Fruit fly (Drosophila melanogaster) whole organism, embryonic: ENCODE results near the gene Mocs2A.

ENCODE experiments used
- BEAF-32 ChIP-seq: fragments of 200-800 bp; sonication (Bioruptor generic); optimal IDR thresholded peaks from 3 replicates; lab custom pipeline; 2017; ENCODE audit warnings: missing biosample characterization, missing genetic modification characterization, mild to moderate bottlenecking, moderate library complexity, missing genetic modification reagents
- CG10209 ChIP-seq: fragments of 200-800 bp; sonication (Bioruptor generic); optimal IDR thresholded peaks from 3 replicates; lab custom pipeline; 2017; ENCODE audit warnings: missing biosample characterization, mild to moderate bottlenecking, missing genetic modification characterization, missing genetic modification reagents
- CG11723 ChIP-seq: fragments of 200-800 bp; sonication (Bioruptor generic); optimal IDR thresholded peaks from 2 replicates; lab custom pipeline; 2017; ENCODE audit warnings: missing biosample characterization, mild to moderate bottlenecking, missing genetic modification characterization
- CG13123 ChIP-seq: fragments of 200-800 bp; sonication (Bioruptor generic); optimal IDR thresholded peaks from 2 replicates; lab custom pipeline; 2016; ENCODE audit warnings: missing biosample characterization, missing genetic modification characterization
- CG13287 ChIP-seq: fragments of 200-800 bp; sonication (Bioruptor generic); IDR thresholded peaks from 2 replicates; pipeline ENCODE4 v1.3.6; 2022; ENCODE audit warnings: missing biosample characterization, missing genetic modification characterization; ENCODE audit not compliant: partially characterized antibody
- CG14710 ChIP-seq: fragments of 200-800 bp; sonication (Bioruptor generic); optimal IDR thresholded peaks from 3 replicates; lab custom pipeline; 2019; ENCODE audit warnings: missing biosample characterization, mild to moderate bottlenecking, missing genetic modification characterization, moderate library complexity
- CG14965 ChIP-seq: fragments of 200-800 bp; sonication (Bioruptor generic); optimal IDR thresholded peaks from 2 replicates; lab custom pipeline; 2016; ENCODE audit warnings: missing biosample characterization, missing genetic modification characterization, borderline replicate concordance
- CG1529 ChIP-seq: fragments of 200-800 bp; sonication (Bioruptor generic); optimal IDR thresholded peaks from 3 replicates; lab custom pipeline; 2018; ENCODE audit warnings: missing biosample characterization, missing genetic modification characterization
- CG17568 ChIP-seq: fragments of 200-800 bp; sonication (Bioruptor generic); optimal IDR thresholded peaks from 2 replicates; lab custom pipeline; 2018; ENCODE audit warnings: missing biosample characterization, mild to moderate bottlenecking, missing genetic modification characterization, moderate library complexity
- CG18262 ChIP-seq: fragments of 200-800 bp; optimal IDR thresholded peaks from 3 replicates; lab custom pipeline; 2019; ENCODE audit warnings: missing biosample characterization, mild to moderate bottlenecking, missing genetic modification characterization, moderate library complexity
- CG4424 ChIP-seq: fragments of 200-800 bp; sonication (Bioruptor generic); optimal IDR thresholded peaks from 3 replicates; lab custom pipeline; 2016; ENCODE audit warnings: missing biosample characterization, missing genetic modification characterization
- CG4820 ChIP-seq: fragments of 200-800 bp; sonication (Bioruptor generic); optimal IDR thresholded peaks from 3 replicates; lab custom pipeline; 2016; ENCODE audit warnings: missing biosample characterization, missing genetic modification characterization
- CG6791 ChIP-seq: fragments of 200-800 bp; sonication (Bioruptor generic); IDR thresholded peaks from 3 replicates; pipeline ENCODE4 v1.3.6; 2022; ENCODE audit warnings: missing biosample characterization, missing genetic modification characterization; ENCODE audit not compliant: partially characterized antibody
- CG7786 ChIP-seq: fragments of 200-800 bp; sonication (Bioruptor generic); optimal IDR thresholded peaks from 2 replicates; lab custom pipeline; 2016; ENCODE audit warnings: missing biosample characterization, missing genetic modification characterization
- CG7839 ChIP-seq: fragments of 200-800 bp; sonication (Bioruptor generic); optimal IDR thresholded peaks from 3 replicates; lab custom pipeline; 2018; ENCODE audit warnings: missing biosample characterization, mild to moderate bottlenecking, missing genetic modification characterization, moderate library complexity
- CG8944 ChIP-seq: fragments of 200-800 bp; sonication (Bioruptor generic); optimal IDR thresholded peaks from 3 replicates; lab custom pipeline; 2016; ENCODE audit warnings: missing biosample characterization, missing genetic modification characterization
- Fer1 ChIP-seq: fragments of 200-800 bp; sonication (Bioruptor generic); optimal IDR thresholded peaks from 2 replicates; lab custom pipeline; 2017; ENCODE audit warnings: missing biosample characterization, mild to moderate bottlenecking, missing genetic modification characterization
- GATAe ChIP-seq: fragments of 200-800 bp; sonication (Bioruptor generic); conservative IDR thresholded peaks from 2 replicates; pipeline ENCODE4 v1.3.6; 2022; ENCODE audit warnings: missing biosample characterization, missing genetic modification characterization
- Hmx ChIP-seq: fragments of 200-800 bp; sonication (Bioruptor generic); optimal IDR thresholded peaks from 2 replicates; lab custom pipeline; 2016; ENCODE audit warnings: missing biosample characterization, missing genetic modification characterization
- Max ChIP-seq: fragments of 200-800 bp; sonication (Bioruptor generic); optimal IDR thresholded peaks from 2 replicates; lab custom pipeline; 2016; ENCODE audit warnings: missing biosample characterization, mild to moderate bottlenecking, missing genetic modification characterization
- Opbp ChIP-seq: fragments of 200-800 bp; sonication (Bioruptor generic); IDR thresholded peaks from 3 replicates; pipeline ENCODE4 v1.3.6; 2022; ENCODE audit warnings: missing biosample characterization, missing genetic modification characterization; ENCODE audit not compliant: partially characterized antibody
- Rfx ChIP-seq: fragments of 200-800 bp; sonication (Bioruptor generic); IDR thresholded peaks from 2 replicates; pipeline ENCODE4 v1.3.6; 2022; ENCODE audit warnings: missing biosample characterization, missing genetic modification characterization
- Side ChIP-seq: fragments of 200-800 bp; sonication (Bioruptor generic); optimal IDR thresholded peaks from 2 replicates; lab custom pipeline; 2016; ENCODE audit warnings: missing biosample characterization, missing genetic modification characterization
- Taf1 ChIP-seq: fragments of 200-800 bp; sonication (Bioruptor generic); IDR thresholded peaks from 2 replicates; pipeline ENCODE4 v1.3.6; 2022; ENCODE audit warnings: missing biosample characterization, missing genetic modification characterization
- YL-1 ChIP-seq: fragments of 200-800 bp; sonication (Bioruptor generic); optimal IDR thresholded peaks from 3 replicates; lab custom pipeline; 2017; ENCODE audit warnings: missing biosample characterization, mild to moderate bottlenecking, missing genetic modification characterization
- ab ChIP-seq: fragments of 200-800 bp; sonication (Bioruptor generic); optimal IDR thresholded peaks from 2 replicates; lab custom pipeline; 2016; ENCODE audit warnings: missing biosample characterization, missing genetic modification characterization
- dan ChIP-seq: fragments of 200-800 bp; sonication (Bioruptor generic); IDR thresholded peaks from 2 replicates; pipeline ENCODE4 v1.3.6; 2022; ENCODE audit warnings: missing biosample characterization, missing genetic modification characterization
- en ChIP-seq: fragments of 200-800 bp; sonication (Bioruptor generic); optimal IDR thresholded peaks from 2 replicates; lab custom pipeline; 2016; ENCODE audit warnings: missing biosample characterization, missing genetic modification characterization
- exex ChIP-seq: fragments of 200-800 bp; sonication (Bioruptor generic); optimal IDR thresholded peaks from 4 replicates; lab custom pipeline; 2018; ENCODE audit warnings: missing biosample characterization, mild to moderate bottlenecking, missing genetic modification characterization, moderate library complexity
- eyg ChIP-seq: fragments of 200-800 bp; sonication (Bioruptor generic); optimal IDR thresholded peaks from 3 replicates; lab custom pipeline; 2016; ENCODE audit warnings: missing biosample characterization, missing genetic modification characterization
- fd102C ChIP-seq: fragments of 200-800 bp; sonication (Bioruptor generic); optimal IDR thresholded peaks from 2 replicates; lab custom pipeline; 2018; ENCODE audit warnings: missing biosample characterization, mild to moderate bottlenecking, missing genetic modification characterization, moderate library complexity
- fd96Cb ChIP-seq: fragments of 200-800 bp; sonication (Bioruptor generic); optimal IDR thresholded peaks from 2 replicates; lab custom pipeline; 2018; ENCODE audit warnings: missing biosample characterization, mild to moderate bottlenecking, missing genetic modification characterization, moderate library complexity
- gcm2 ChIP-seq: fragments of 200-800 bp; sonication (Bioruptor generic); optimal IDR thresholded peaks from 2 replicates; lab custom pipeline; 2016; ENCODE audit warnings: missing biosample characterization, missing genetic modification characterization
- grau ChIP-seq: fragments of 200-800 bp; optimal IDR thresholded peaks from 3 replicates; lab custom pipeline; 2019; ENCODE audit warnings: missing biosample characterization, mild to moderate bottlenecking, missing genetic modification characterization, moderate library complexity
- grn ChIP-seq: fragments of 200-800 bp; sonication (Bioruptor generic); optimal IDR thresholded peaks from 3 replicates; lab custom pipeline; 2017; ENCODE audit warnings: missing biosample characterization, missing genetic modification characterization
- h ChIP-seq: fragments of >200 bp; optimal IDR thresholded peaks from 2 replicates; lab custom pipeline; 2017
- hkb ChIP-seq, 2 experiments: fragments of 200-800 bp in 1 of 2; fragments of >200 bp in 1 of 2; sonication (Bioruptor generic) in 1 of 2; IDR thresholded peaks in 1 of 2; optimal IDR thresholded peaks in 1 of 2; 2 replicates each; pipeline versions ENCODE4 v1.3.6 to Lab custom; 2017 to 2022; ENCODE audit warnings: missing biosample characterization in 1 of 2, missing genetic modification characterization in 1 of 2
- hth ChIP-seq: fragments of >200 bp; optimal IDR thresholded peaks from 2 replicates; lab custom pipeline; 2017; ENCODE audit warnings: inconsistent platforms
- kah ChIP-seq: fragments of 200-800 bp; sonication (Bioruptor generic); optimal IDR thresholded peaks from 2 replicates; lab custom pipeline; 2018; ENCODE audit warnings: missing biosample characterization, mild to moderate bottlenecking, missing genetic modification characterization
- lab ChIP-seq: fragments of 200-800 bp; sonication (Bioruptor generic); optimal IDR thresholded peaks from 3 replicates; lab custom pipeline; 2017; ENCODE audit warnings: missing biosample characterization, missing genetic modification characterization, mild to moderate bottlenecking, moderate library complexity, missing genetic modification reagents
- lilli ChIP-seq: fragments of 200-800 bp; sonication (Bioruptor generic); optimal IDR thresholded peaks from 3 replicates; lab custom pipeline; 2016; ENCODE audit warnings: missing biosample characterization, missing genetic modification characterization
- nau ChIP-seq: fragments of 200-800 bp; sonication (Bioruptor generic); optimal IDR thresholded peaks from 3 replicates; lab custom pipeline; 2017; ENCODE audit warnings: missing biosample characterization, mild to moderate bottlenecking, missing genetic modification characterization, missing genetic modification reagents
- nerfin-2 ChIP-seq: fragments of 200-800 bp; sonication (Bioruptor generic); IDR thresholded peaks from 2 replicates; pipeline ENCODE4 v1.3.6; 2022; ENCODE audit warnings: missing biosample characterization, missing genetic modification characterization; ENCODE audit not compliant: partially characterized antibody
- org-1 ChIP-seq: fragments of 200-800 bp; sonication (Bioruptor generic); optimal IDR thresholded peaks from 2 replicates; lab custom pipeline; 2017; ENCODE audit warnings: missing biosample characterization, missing genetic modification characterization
- sens-2 ChIP-seq: fragments of 200-800 bp; sonication (Bioruptor generic); IDR thresholded peaks from 2 replicates; pipeline ENCODE4 v1.3.6; 2022; ENCODE audit warnings: missing biosample characterization, missing genetic modification characterization
- slou ChIP-seq: fragments of 200-800 bp; sonication (Bioruptor generic); optimal IDR thresholded peaks from 3 replicates; lab custom pipeline; 2016; ENCODE audit warnings: missing biosample characterization, missing genetic modification characterization
- sob ChIP-seq: fragments of 200-800 bp; sonication (Bioruptor generic); IDR thresholded peaks from 2 replicates; pipeline ENCODE4 v1.3.6; 2022; ENCODE audit warnings: missing biosample characterization, missing genetic modification characterization
- trem ChIP-seq: fragments of 200-800 bp; optimal IDR thresholded peaks from 3 replicates; lab custom pipeline; 2019; ENCODE audit warnings: missing biosample characterization, mild to moderate bottlenecking, missing genetic modification characterization, moderate library complexity
- trh ChIP-seq: fragments of 200-800 bp; sonication (Bioruptor generic); optimal IDR thresholded peaks from 2 replicates; lab custom pipeline; 2016; ENCODE audit warnings: missing biosample characterization, missing genetic modification characterization
- wor ChIP-seq: fragments of 200-800 bp; sonication (Bioruptor generic); IDR thresholded peaks from 2 replicates; pipeline ENCODE4 v1.3.6; 2022; ENCODE audit warnings: missing biosample characterization, missing genetic modification characterization
- zfh2 ChIP-seq: fragments of 200-800 bp; sonication (Bioruptor generic); optimal IDR thresholded peaks from 2 replicates; lab custom pipeline; 2016; ENCODE audit warnings: missing biosample characterization, missing genetic modification characterization

The Mocs2A gene

DNA sequence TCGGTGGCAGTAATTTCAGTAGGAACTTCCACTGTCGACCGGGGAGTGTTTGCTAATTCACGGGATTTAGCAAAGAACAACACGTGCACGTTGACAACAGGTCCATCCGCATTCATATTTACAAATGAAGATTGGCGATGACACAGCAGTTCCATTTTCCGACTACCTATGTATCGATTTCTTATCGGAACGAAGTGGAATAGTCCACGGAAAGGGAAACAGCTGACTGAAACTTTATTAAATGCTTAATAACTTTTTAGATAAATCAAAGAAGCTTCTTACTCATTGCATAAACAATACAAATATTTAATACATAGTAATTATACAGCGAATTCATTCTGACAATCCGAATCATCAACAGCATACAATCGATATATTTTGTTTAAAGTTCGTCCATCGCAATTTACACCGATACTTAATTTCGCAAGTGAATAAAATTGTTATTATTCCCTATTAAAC is at the start of gene Mocs2A, which contains the start of the genes Mocs2B and Clbn (continued):
- TF ChIP-seq Fer1 (GFP tag; lab: Kevin White, UChicago) (no peak), eyg (GFP tag; lab: Kevin White, UChicago) (no peak), grn (no peak), fd102C (GFP tag; lab: Kevin White, UChicago) (no peak), BEAF-32 (GFP tag; lab: Kevin White, UChicago) (peak; percentile 75), kah (GFP tag; lab: Kevin White, UChicago) (peak; percentile 60), hth (no peak), lilli (no peak), YL-1 (peak; percentile 49), CG7839 (tag; lab: Kevin White, UChicago) (no peak), slou (no peak), trem (peak; percentile 15), hkb (optimal IDR thresholded peaks at IDR 0.05; lab: Kevin White, UChicago) (no peak), hkb (GFP tag; IDR thresholded peaks at IDR 0.05; lab: Robert Waterston, UW) (no peak), CG18262 (no peak), dan (GFP tag; lab: Robert Waterston, UW) (no peak), org-1 (GFP tag; lab: Kevin White, UChicago) (no peak), CG10209 (GFP tag; lab: Kevin White, UChicago) (no peak), GATAe (GFP tag; lab: Robert Waterston, UW) (no peak), grau (tag; lab: Kevin White, UChicago) (no peak), CG14710 (tag; lab: Kevin White, UChicago) (peak; percentile 28), CG6791 (GFP tag; lab: Robert Waterston, UW) (peak; percentile 66), CG4424 (no peak), CG17568 (GFP tag; lab: Kevin White, UChicago) (no peak), Max (GFP tag; lab: Kevin White, UChicago) (no peak), sob (GFP tag; lab: Robert Waterston, UW) (no peak), Side (GFP tag; lab: Kevin White, UChicago) (no peak), exex (tag; lab: Kevin White, UChicago) (no peak), trh (GFP tag; lab: Kevin White, UChicago) (no peak), CG14965 (GFP tag; lab: Kevin White, UChicago) (no peak), CG4820 (GFP tag; lab: Kevin White, UChicago) (no peak), lab (no peak), Taf1 (GFP tag; lab: Robert Waterston, UW) (no peak), en (no peak), CG8944 (no peak), CG7786 (no peak), nau (GFP tag; lab: Kevin White, UChicago) (no peak), sens-2 (GFP tag; lab: Robert Waterston, UW) (no peak), CG13287 (GFP tag; lab: Robert Waterston, UW) (peak; percentile 90), CG11723 (GFP tag; lab: Kevin White, UChicago) (no peak), ab (GFP tag; lab: Kevin White, UChicago) (no peak), gcm2 (GFP tag; lab: Kevin White, UChicago) (no peak), Hmx (GFP tag; lab: Kevin White, UChicago) (no peak), wor (GFP tag; lab: Robert Waterston, UW) (no peak), CG1529 (no peak), nerfin-2 (GFP tag; lab: Robert Waterston, UW) (peak; percentile 60; the same call in 1 of the 2 replicates), h (no peak), fd96Cb (no peak), Rfx (GFP tag; lab: Robert Waterston, UW) (no peak), Opbp (GFP tag; lab: Robert Waterston, UW) (peak; percentile 39; the same call in 2 of the 3 replicates), zfh2 (GFP tag; lab: Kevin White, UChicago) (no peak), CG13123 (no peak)
